Fruit fly (Drosophila melanogaster) whole organism, embryonic: ENCODE results near the gene SPR.

Source experiments
- Ada2b ChIP-seq: fragments of 200-800 bp; sonication (Bioruptor generic); IDR thresholded peaks from 2 replicates; pipeline ENCODE4 v1.3.6; 2022; ENCODE audit warnings: missing biosample characterization, missing genetic modification characterization
- Awh ChIP-seq: fragments of 200-800 bp; sonication (Bioruptor generic); IDR thresholded peaks from 2 replicates; pipeline ENCODE4, ENCODE4 v1.3.6; 2022; ENCODE audit warnings: missing biosample characterization, missing genetic modification characterization
- CG10147 ChIP-seq: fragments of 200-800 bp; sonication (Bioruptor generic); optimal IDR thresholded peaks from 2 replicates; lab custom pipeline; 2019; ENCODE audit warnings: missing biosample characterization, mild to moderate bottlenecking, missing genetic modification characterization, moderate library complexity
- CG11456 ChIP-seq: fragments of 200-800 bp; sonication (Bioruptor generic); IDR thresholded peaks from 3 replicates; pipeline ENCODE4 v1.3.6; 2022; ENCODE audit warnings: missing biosample characterization, missing genetic modification characterization
- CG11504 ChIP-seq: fragments of 200-800 bp; sonication (Bioruptor generic); optimal IDR thresholded peaks from 3 replicates; lab custom pipeline; 2019; ENCODE audit warnings: missing biosample characterization, mild to moderate bottlenecking, missing genetic modification characterization, moderate library complexity
- CG14710 ChIP-seq: fragments of 200-800 bp; sonication (Bioruptor generic); optimal IDR thresholded peaks from 3 replicates; lab custom pipeline; 2019; ENCODE audit warnings: missing biosample characterization, mild to moderate bottlenecking, missing genetic modification characterization, moderate library complexity
- CG2889 ChIP-seq: fragments of 200-800 bp; sonication (Bioruptor generic); IDR thresholded peaks from 3 replicates; pipeline ENCODE4 v1.3.6; 2022; ENCODE audit warnings: missing biosample characterization, missing genetic modification characterization
- CG32532 ChIP-seq: fragments of 200-800 bp; sonication (Bioruptor generic); IDR thresholded peaks from 2 replicates; pipeline ENCODE4 v1.3.6; 2022; ENCODE audit warnings: missing biosample characterization, missing genetic modification characterization
- CG32772 ChIP-seq: fragments of 200-800 bp; sonication (Bioruptor generic); IDR thresholded peaks from 2 replicates; pipeline ENCODE4 v1.3.6; 2022; ENCODE audit warnings: missing biosample characterization, missing genetic modification characterization
- CG33213 ChIP-seq: fragments of 200-800 bp; sonication (Bioruptor generic); optimal IDR thresholded peaks from 3 replicates; lab custom pipeline; 2016; ENCODE audit warnings: missing biosample characterization, missing genetic modification characterization
- CG4854 ChIP-seq: fragments of 200-800 bp; sonication (Bioruptor generic); optimal IDR thresholded peaks from 2 replicates; lab custom pipeline; 2016; ENCODE audit warnings: missing biosample characterization, missing genetic modification characterization, inconsistent platforms
- CG5245 ChIP-seq: fragments of 200-800 bp; sonication (Bioruptor generic); optimal IDR thresholded peaks from 3 replicates; lab custom pipeline; 2016; ENCODE audit warnings: missing biosample characterization, missing genetic modification characterization
- CkIIα-i1 ChIP-seq: fragments of 200-800 bp; sonication (Bioruptor generic); IDR thresholded peaks from 2 replicates; pipeline ENCODE4 v1.3.6; 2022; ENCODE audit warnings: missing biosample characterization, missing genetic modification characterization
- Dad ChIP-seq: fragments of 200-800 bp; sonication (Bioruptor generic); optimal IDR thresholded peaks from 3 replicates; lab custom pipeline; 2016; ENCODE audit warnings: missing biosample characterization, missing genetic modification characterization
- Dip3 ChIP-seq: fragments of 200-800 bp; sonication (Bioruptor generic); optimal IDR thresholded peaks from 3 replicates; lab custom pipeline; 2016; ENCODE audit warnings: missing biosample characterization, missing genetic modification characterization
- E2f1 ChIP-seq: fragments of 200-800 bp; sonication (Bioruptor generic); IDR thresholded peaks from 2 replicates; pipeline ENCODE4 v1.3.6; 2022; ENCODE audit warnings: missing biosample characterization, missing genetic modification characterization
- GATAe ChIP-seq: fragments of 200-800 bp; sonication (Bioruptor generic); conservative IDR thresholded peaks from 2 replicates; pipeline ENCODE4 v1.3.6; 2022; ENCODE audit warnings: missing biosample characterization, missing genetic modification characterization
- Hr3 ChIP-seq: fragments of 200-800 bp; sonication (Bioruptor generic); optimal IDR thresholded peaks from 3 replicates; lab custom pipeline; 2016; ENCODE audit warnings: missing biosample characterization, missing genetic modification characterization
- Hr39 ChIP-seq: fragments of >200 bp; optimal IDR thresholded peaks from 2 replicates; lab custom pipeline; 2017
- Kr ChIP-seq: fragments of 200-800 bp; sonication (Bioruptor generic); optimal IDR thresholded peaks from 2 replicates; lab custom pipeline; 2017; ENCODE audit warnings: missing biosample characterization, mild to moderate bottlenecking, missing genetic modification characterization
- Myb ChIP-seq: fragments of 200-800 bp; sonication (Bioruptor generic); optimal IDR thresholded peaks from 2 replicates; lab custom pipeline; 2016; ENCODE audit warnings: missing biosample characterization, missing genetic modification characterization
- NC2α ChIP-seq: fragments of 200-800 bp; sonication (Bioruptor generic); optimal IDR thresholded peaks from 2 replicates; lab custom pipeline; 2016; ENCODE audit warnings: missing biosample characterization, missing genetic modification characterization
- PHDP ChIP-seq: fragments of 200-800 bp; sonication (Bioruptor generic); optimal IDR thresholded peaks from 3 replicates; lab custom pipeline; 2018; ENCODE audit warnings: missing biosample characterization, mild to moderate bottlenecking, missing genetic modification characterization, moderate library complexity
- Ptx1 ChIP-seq: fragments of 200-800 bp; sonication (Bioruptor generic); IDR thresholded peaks from 2 replicates; pipeline ENCODE4 v1.3.6; 2022; ENCODE audit warnings: missing biosample characterization, missing genetic modification characterization
- Ssrp ChIP-seq: fragments of 200-800 bp; sonication (Bioruptor generic); optimal IDR thresholded peaks from 2 replicates; lab custom pipeline; 2018; ENCODE audit warnings: missing biosample characterization, mild to moderate bottlenecking, missing genetic modification characterization, moderate library complexity
- Trl ChIP-seq, 3 experiments: fragments of >200 bp in 2 of 3; fragments of 200-800 bp in 1 of 3; sonication (Bioruptor generic) in 1 of 3; optimal IDR thresholded peaks; 2 replicates in 1 of 3; 3 replicates in 2 of 3; lab custom pipeline; 2016 to 2017; ENCODE audit warnings: missing biosample characterization in 1 of 3, missing genetic modification characterization in 1 of 3
- amos ChIP-seq: fragments of 200-800 bp; sonication (Bioruptor generic); IDR thresholded peaks from 2 replicates; pipeline ENCODE4 v1.3.6; 2022; ENCODE audit warnings: missing biosample characterization, missing genetic modification characterization; ENCODE audit not compliant: partially characterized antibody
- bbx ChIP-seq: fragments of 200-800 bp; sonication (Bioruptor generic); IDR thresholded peaks from 2 replicates; pipeline ENCODE4 v1.3.6; 2022; ENCODE audit warnings: missing biosample characterization, missing genetic modification characterization; ENCODE audit not compliant: partially characterized antibody
- br ChIP-seq: fragments of >200 bp; optimal IDR thresholded peaks from 2 replicates; lab custom pipeline; 2017
- cas ChIP-seq: fragments of 200-800 bp; sonication (Bioruptor generic); IDR thresholded peaks from 2 replicates; pipeline ENCODE4 v1.3.6; 2022; ENCODE audit warnings: missing biosample characterization, missing genetic modification characterization
- crp ChIP-seq, 2 experiments: fragments of 200-800 bp; sonication (Bioruptor generic); optimal IDR thresholded peaks; 2 replicates in 1 of 2; 3 replicates in 1 of 2; lab custom pipeline; 2017; ENCODE audit warnings: missing biosample characterization in 2 of 2, missing genetic modification characterization in 2 of 2, mild to moderate bottlenecking in 1 of 2, moderate library complexity in 1 of 2
- dmrt99B ChIP-seq: fragments of 200-800 bp; sonication (Bioruptor generic); optimal IDR thresholded peaks from 2 replicates; lab custom pipeline; 2018; ENCODE audit warnings: missing biosample characterization, mild to moderate bottlenecking, missing genetic modification characterization, moderate library complexity
- grn ChIP-seq: fragments of 200-800 bp; sonication (Bioruptor generic); optimal IDR thresholded peaks from 3 replicates; lab custom pipeline; 2017; ENCODE audit warnings: missing biosample characterization, missing genetic modification characterization
- hb ChIP-seq: fragments of 200-800 bp; sonication (Bioruptor generic); IDR thresholded peaks from 3 replicates; pipeline ENCODE4 v1.3.6; 2022; ENCODE audit warnings: missing biosample characterization, missing genetic modification characterization; ENCODE audit not compliant: partially characterized antibody
- insv ChIP-seq, 2 experiments: fragments of 200-800 bp; sonication (Bioruptor generic); optimal IDR thresholded peaks; 3 replicates each; lab custom pipeline; 2016 to 2018; ENCODE audit warnings: missing biosample characterization in 2 of 2, missing genetic modification characterization in 2 of 2
- kay ChIP-seq: fragments of 200-800 bp; sonication (Bioruptor generic); optimal IDR thresholded peaks from 2 replicates; lab custom pipeline; 2016; ENCODE audit warnings: missing biosample characterization, missing genetic modification characterization
- ken ChIP-seq: fragments of 200-800 bp; sonication (Bioruptor generic); IDR thresholded peaks from 3 replicates; pipeline ENCODE4 v1.3.6; 2022; ENCODE audit warnings: missing biosample characterization, missing genetic modification characterization
- lov ChIP-seq, 2 experiments: fragments of 200-800 bp in 1 of 2; fragments of >200 bp in 1 of 2; sonication (Bioruptor generic) in 1 of 2; IDR thresholded peaks in 1 of 2; optimal IDR thresholded peaks in 1 of 2; 2 replicates in 1 of 2; 3 replicates in 1 of 2; pipeline versions ENCODE4 v1.3.6 to Lab custom; 2017 to 2022; ENCODE audit warnings: missing biosample characterization in 1 of 2, missing genetic modification characterization in 1 of 2
- nerfin-2 ChIP-seq: fragments of 200-800 bp; sonication (Bioruptor generic); IDR thresholded peaks from 2 replicates; pipeline ENCODE4 v1.3.6; 2022; ENCODE audit warnings: missing biosample characterization, missing genetic modification characterization; ENCODE audit not compliant: partially characterized antibody
- p53 ChIP-seq: fragments of 200-800 bp; sonication (Bioruptor generic); optimal IDR thresholded peaks from 2 replicates; lab custom pipeline; 2016; ENCODE audit warnings: missing biosample characterization, missing genetic modification characterization
- pita ChIP-seq: fragments of 200-800 bp; sonication (Bioruptor generic); optimal IDR thresholded peaks from 2 replicates; lab custom pipeline; 2017; ENCODE audit warnings: missing biosample characterization, mild to moderate bottlenecking, missing genetic modification characterization
- pros ChIP-seq: fragments of 200-800 bp; sonication (Bioruptor generic); optimal IDR thresholded peaks from 3 replicates; lab custom pipeline; 2019; ENCODE audit warnings: missing biosample characterization, mild to moderate bottlenecking, missing genetic modification characterization, moderate library complexity
- pzg ChIP-seq: fragments of 200-800 bp; sonication (Bioruptor generic); optimal IDR thresholded peaks from 3 replicates; lab custom pipeline; 2018; ENCODE audit warnings: missing biosample characterization, mild to moderate bottlenecking, missing genetic modification characterization, moderate library complexity
- sens ChIP-seq: fragments of 200-800 bp; sonication (Bioruptor generic); peaks from one replicate; lab custom pipeline; 2016; ENCODE audit warnings: missing biosample characterization, missing genetic modification characterization
- tup ChIP-seq: fragments of 200-800 bp; sonication (Bioruptor generic); optimal IDR thresholded peaks from 2 replicates; lab custom pipeline; 2016; ENCODE audit warnings: missing biosample characterization, mild to moderate bottlenecking, missing genetic modification characterization, moderate library complexity
- vfl ChIP-seq: fragments of 200-800 bp; sonication (Bioruptor generic); optimal IDR thresholded peaks from 2 replicates; lab custom pipeline; 2016; ENCODE audit warnings: missing biosample characterization, missing genetic modification characterization
- wek ChIP-seq: fragments of 200-800 bp; sonication (Bioruptor generic); optimal IDR thresholded peaks from 3 replicates; lab custom pipeline; 2018; ENCODE audit warnings: missing biosample characterization, mild to moderate bottlenecking, missing genetic modification characterization, moderate library complexity
- zen ChIP-seq: fragments of 200-800 bp; sonication (Bioruptor generic); optimal IDR thresholded peaks from 3 replicates; lab custom pipeline; 2018; ENCODE audit warnings: missing biosample characterization, mild to moderate bottlenecking, missing genetic modification characterization, moderate library complexity
- zfh2 ChIP-seq: fragments of 200-800 bp; sonication (Bioruptor generic); optimal IDR thresholded peaks from 2 replicates; lab custom pipeline; 2016; ENCODE audit warnings: missing biosample characterization, missing genetic modification characterization

The SPR gene

dm6 chrX:5516783-5517571, 70.5 kb downstream of the SPR start (continued):
- TF ChIP-seq vfl (GFP tag; lab: Kevin White, UChicago) (no peak), CG5245 (peak; percentile 16), NC2α (GFP tag; lab: Kevin White, UChicago) (no peak), kay (GFP tag; lab: Kevin White, UChicago) (peak; percentile 72), Ssrp (tag; lab: Kevin White, UChicago) (peak; percentile 14), CG11504 (tag; lab: Kevin White, UChicago) (peak; percentile 68), CG10147 (GFP tag; lab: Kevin White, UChicago) (no peak), CG33213 (no peak), Hr39 (lab: Kevin White, UChicago) (no peak), ken (GFP tag; lab: Robert Waterston, UW) (no peak), Myb (GFP tag; lab: Kevin White, UChicago) (no peak), grn (GFP tag; lab: Kevin White, UChicago) (no peak), CG32772 (GFP tag; lab: Robert Waterston, UW) (no peak), CG11456 (GFP tag; lab: Robert Waterston, UW) (no peak), nerfin-2 (no peak), pita (no peak), PHDP (tag; lab: Kevin White, UChicago) (peak; percentile 59), CG14710 (peak; percentile 11), CkIIα-i1 (GFP tag; lab: Robert Waterston, UW) (no peak), bbx (GFP tag; lab: Robert Waterston, UW) (no peak), Kr (GFP tag; lab: Kevin White, UChicago) (no peak), GATAe (no peak), CG4854 (GFP tag; lab: Kevin White, UChicago) (no peak), sens (peak; percentile 84), br (lab: Kevin White, UChicago) (no peak), cas (GFP tag; lab: Robert Waterston, UW) (no peak), tup (GFP tag; lab: Kevin White, UChicago) (no peak), Hr3 (GFP tag; lab: Kevin White, UChicago) (no peak), Dip3 (GFP tag; lab: Kevin White, UChicago) (no peak), pzg (GFP tag; lab: Kevin White, UChicago) (no peak), insv (GFP tag; optimal IDR thresholded peaks at IDR 0.05; lab: Kevin White, UChicago) (no peak), Dad (GFP tag; lab: Kevin White, UChicago) (no peak), zfh2 (GFP tag; lab: Kevin White, UChicago) (no peak), p53 (GFP tag; lab: Kevin White, UChicago) (no peak), Ptx1 (0 out of 2 replicates have a peak, but pooled peaks have one; percentile 39), E2f1 (0 out of 2 replicates have a peak, but pooled peaks have one; percentile 15), wek (GFP tag; lab: Kevin White, UChicago) (peak; percentile 37), dmrt99B (peak; percentile 70), crp (GFP tag; optimal IDR thresholded peaks at IDR 0.05; lab: Kevin White, UChicago) (no peak), CG32532 (GFP tag; lab: Robert Waterston, UW) (peak; percentile 56; the same call in 1 of the 2 replicates), amos (no peak), Ada2b (GFP tag; lab: Robert Waterston, UW) (no peak), hb (GFP tag; lab: Robert Waterston, UW) (no peak), pros (no peak), Awh (GFP tag; lab: Robert Waterston, UW) (no peak; the same call in 1 of the 2 replicates), CG2889 (no peak), lov (optimal IDR thresholded peaks at IDR 0.05; lab: Kevin White, UChicago) (no peak), lov (GFP tag; IDR thresholded peaks at IDR 0.05; lab: Robert Waterston, UW) (no peak), Trl (optimal IDR thresholded peaks at IDR 0.05; lab: Kevin White, UChicago) (peak; percentile 92 to 99), Trl (GFP tag; optimal IDR thresholded peaks at IDR 0.05; lab: Kevin White, UChicago) (peak; percentile 36), zen (tag; lab: Kevin White, UChicago) (peak; percentile 53)
